Fruit fly (Drosophila melanogaster) whole organism, embryonic: ENCODE results near the gene Amun.

ENCODE experiments used
- CG10654 ChIP-seq: fragments of 200-800 bp; sonication (Bioruptor generic); optimal IDR thresholded peaks from 2 replicates; lab custom pipeline; 2016; ENCODE audit warnings: missing biosample characterization, missing genetic modification characterization
- Dip3 ChIP-seq: fragments of 200-800 bp; sonication (Bioruptor generic); optimal IDR thresholded peaks from 3 replicates; lab custom pipeline; 2016; ENCODE audit warnings: missing biosample characterization, missing genetic modification characterization
- H2.0 ChIP-seq: fragments of 200-800 bp; sonication (Bioruptor generic); IDR thresholded peaks from 2 replicates; pipeline ENCODE4 v1.3.6; 2022; ENCODE audit warnings: missing biosample characterization, missing genetic modification characterization
- bsh ChIP-seq, 2 experiments: fragments of 200-800 bp; sonication (Bioruptor generic); optimal IDR thresholded peaks; 2 replicates each; lab custom pipeline; 2017 to 2018; ENCODE audit warnings: mild to moderate bottlenecking in 2 of 2, missing biosample characterization in 2 of 2, missing genetic modification characterization in 2 of 2, moderate library complexity in 1 of 2
- eve ChIP-seq, 2 experiments: fragments of >200 bp; optimal IDR thresholded peaks; 2 replicates each; lab custom pipeline; 2017; ENCODE audit warnings: missing biosample characterization in 2 of 2, missing genetic modification characterization in 2 of 2
- fru ChIP-seq: fragments of >200 bp; optimal IDR thresholded peaks from 2 replicates; lab custom pipeline; 2017
- slou ChIP-seq: fragments of 200-800 bp; sonication (Bioruptor generic); optimal IDR thresholded peaks from 3 replicates; lab custom pipeline; 2016; ENCODE audit warnings: missing biosample characterization, missing genetic modification characterization

dm6 chrX:11681558-11682551, 33.5 kb downstream of the Amun start:
- TF ChIP-seq eve (GFP tag; optimal IDR thresholded peaks at IDR 0.05; lab: Kevin White, UChicago) (no peak), bsh (GFP tag; optimal IDR thresholded peaks at IDR 0.05; lab: Kevin White, UChicago) (peak; percentile 52 to 62), fru (lab: Kevin White, UChicago) (no peak), Dip3 (GFP tag; lab: Kevin White, UChicago) (peak; percentile 74), H2.0 (GFP tag; lab: Robert Waterston, UW) (no peak), CG10654 (GFP tag; lab: Kevin White, UChicago) (peak; percentile 51), slou (GFP tag; lab: Kevin White, UChicago) (peak; percentile 13)
